Worm (Caenorhabditis elegans): ENCODE measurements around the gene C05G5.2.

C05G5.2 gene

ce11 chrX:14786821-14787556 lies 39.9 kb downstream of the C05G5.2 start (continued):
- TF ChIP-seq peb-1 (tag; optimal IDR thresholded peaks at IDR 0.05) (no peak), nhr-11 (tag; optimal IDR thresholded peaks at IDR 0.05) (no peak), mbf-1 (tag; optimal IDR thresholded peaks at IDR 0.05) (no peak), egl-27 (tag; optimal IDR thresholded peaks at IDR 0.05) (no peak), lin-39 (tag; optimal IDR thresholded peaks at IDR 0.05) (no peak), skn-1 (tag; optimal IDR thresholded peaks at IDR 0.05) (no peak), alr-1 (tag; optimal IDR thresholded peaks at IDR 0.05) (no peak), blmp-1 (tag; optimal IDR thresholded peaks at IDR 0.05; ENCODE audit: insufficient read depth) (peak; percentile 28), ztf-4 (tag; optimal IDR thresholded peaks at IDR 0.05) (no peak), nhr-12 (tag; optimal IDR thresholded peaks at IDR 0.05) (no peak), unc-39 (tag; optimal IDR thresholded peaks at IDR 0.05) (no peak), lsy-2 (tag; optimal IDR thresholded peaks at IDR 0.05) (peak in 1 of 2 experiments; percentile 38), sem-4 (tag; optimal IDR thresholded peaks at IDR 0.05) (no peak), elt-3 (tag; optimal IDR thresholded peaks at IDR 0.05) (no peak), sma-9 (GFP tag; optimal IDR thresholded peaks at IDR 0.05) (peak; percentile 86), sma-9 (tag; optimal IDR thresholded peaks at IDR 0.05) (no peak), nhr-23 (tag; optimal IDR thresholded peaks at IDR 0.05) (no peak), nhr-21 (tag; optimal IDR thresholded peaks at IDR 0.05) (peak; percentile 64), elt-1 (tag; optimal IDR thresholded peaks at IDR 0.05) (no peak)

- TF ChIP-seq fos-1 (tag; optimal IDR thresholded peaks at IDR 0.05) (peak; percentile 24), snpc-4 (tag; optimal IDR thresholded peaks at IDR 0.05) (no peak), sma-3 (GFP tag; optimal IDR thresholded peaks at IDR 0.05) (peak; percentile 6), nhr-23 (tag; optimal IDR thresholded peaks at IDR 0.05) (no peak), zag-1 (tag; optimal IDR thresholded peaks at IDR 0.05) (no peak), ztf-1 (GFP tag; conservative IDR thresholded peaks at IDR 0.05) (no peak), sma-9 (GFP tag; optimal IDR thresholded peaks at IDR 0.05) (peak; percentile 41), sma-9 (tag; optimal IDR thresholded peaks at IDR 0.05) (no peak)
Observed at ce11 chrX:14787557-14787932, 40.4 kb downstream of the C05G5.2 start.

ce11 chrX:14790320-14791048 lies 43.4 kb downstream of the C05G5.2 start, which contains the start of gene tatn-1:
Gene tatn-1, plus strand, starts transcription at chrX:14791008.
- TF ChIP-seq nhr-23 (tag; optimal IDR thresholded peaks at IDR 0.05): no peak
- peak; percentile 86 for TF ChIP-seq sem-4 (tag; optimal IDR thresholded peaks at IDR 0.05)
- TF ChIP-seq elt-1 (tag; optimal IDR thresholded peaks at IDR 0.05): peak; percentile 67
- peak; percentile 97 for TF ChIP-seq sma-9 (GFP tag; optimal IDR thresholded peaks at IDR 0.05)
- TF ChIP-seq sma-9 (tag; optimal IDR thresholded peaks at IDR 0.05): peak; percentile 40
- TF ChIP-seq zag-1 (tag; optimal IDR thresholded peaks at IDR 0.05): no peak
- TF ChIP-seq mbf-1 (tag; optimal IDR thresholded peaks at IDR 0.05): no peak
- TF ChIP-seq unc-62 (GFP tag; optimal IDR thresholded peaks at IDR 0.05): no peak
- no peak for TF ChIP-seq alr-1 (tag; optimal IDR thresholded peaks at IDR 0.05)
- no peak for TF ChIP-seq aly-2 (tag; optimal IDR thresholded peaks at IDR 0.05)
- peak; percentile 28 for TF ChIP-seq C34F6.9 (tag; optimal IDR thresholded peaks at IDR 0.05)
- TF ChIP-seq peb-1 (tag; optimal IDR thresholded peaks at IDR 0.05): no peak
- peak; percentile 92 for TF ChIP-seq ceh-16 (tag; optimal IDR thresholded peaks at IDR 0.05)
- peak; percentile 89 for TF ChIP-seq blmp-1 (tag; optimal IDR thresholded peaks at IDR 0.05; ENCODE audit: insufficient read depth)
- TF ChIP-seq crh-2 (tag; optimal IDR thresholded peaks at IDR 0.05): peak; percentile 95
- TF ChIP-seq nhr-11 (tag; optimal IDR thresholded peaks at IDR 0.05): no peak
- no peak for TF ChIP-seq R02D3.7 (tag; optimal IDR thresholded peaks at IDR 0.05)
- peak; percentile 29 for TF ChIP-seq nhr-77 (tag; optimal IDR thresholded peaks at IDR 0.05)
- TF ChIP-seq ztf-1 (GFP tag; conservative IDR thresholded peaks at IDR 0.05): no peak
- peak; percentile 68 for TF ChIP-seq fos-1 (tag; optimal IDR thresholded peaks at IDR 0.05)
- peak; percentile 98 for TF ChIP-seq nhr-25 (tag; optimal IDR thresholded peaks at IDR 0.05)
- TF ChIP-seq mdl-1 (tag; optimal IDR thresholded peaks at IDR 0.05): peak; percentile 94 to 97
- no peak for TF ChIP-seq skn-1 (tag; optimal IDR thresholded peaks at IDR 0.05)
- no peak for TF ChIP-seq lin-13 (GFP tag; optimal IDR thresholded peaks at IDR 0.05)
- peak; percentile 71 for TF ChIP-seq egl-27 (tag; optimal IDR thresholded peaks at IDR 0.05)
- no peak for TF ChIP-seq lin-39 (tag; optimal IDR thresholded peaks at IDR 0.05)
- no peak for TF ChIP-seq nhr-12 (tag; optimal IDR thresholded peaks at IDR 0.05)
- no peak for TF ChIP-seq ama-1 (optimal IDR thresholded peaks at IDR 0.05)
- TF ChIP-seq dmd-4 (tag; optimal IDR thresholded peaks at IDR 0.05): no peak
- peak in 1 of 2 experiments; percentile 64 for TF ChIP-seq lsy-2 (tag; optimal IDR thresholded peaks at IDR 0.05)
- no peak for TF ChIP-seq ceh-82 (tag; optimal IDR thresholded peaks at IDR 0.05)
- peak; percentile 67 for TF ChIP-seq gmeb-1 (tag; optimal IDR thresholded peaks at IDR 0.05)
- no peak for TF ChIP-seq elt-3 (tag; optimal IDR thresholded peaks at IDR 0.05)
- no peak for TF ChIP-seq mab-5 (tag; optimal IDR thresholded peaks at IDR 0.05)
- TF ChIP-seq nhr-237 (tag; optimal IDR thresholded peaks at IDR 0.05): no peak
- TF ChIP-seq Y55F3AM.14 (GFP tag; optimal IDR thresholded peaks at IDR 0.05): peak; percentile 93
- TF ChIP-seq lin-11 (tag; optimal IDR thresholded peaks at IDR 0.05): no peak
- TF ChIP-seq unc-39 (tag; optimal IDR thresholded peaks at IDR 0.05): no peak
- TF ChIP-seq sma-3 (GFP tag; optimal IDR thresholded peaks at IDR 0.05): peak; percentile 97
- peak; percentile 59 for TF ChIP-seq nhr-6 (tag; optimal IDR thresholded peaks at IDR 0.05)
- peak; percentile 98 for TF ChIP-seq nhr-21 (tag; optimal IDR thresholded peaks at IDR 0.05)
- no peak for TF ChIP-seq ZK546.5 (tag; optimal IDR thresholded peaks at IDR 0.05)
